Worm (Caenorhabditis elegans) whole organism, L4 larva: ENCODE data around the gene C17H11.2.
A peak's percentile ranks its signal among the peaks of the same experiment; 100 is the strongest.

Experiments
- F26F4.8 ChIP-seq: fragments of 200-800 bp; sonication (Bioruptor generic); conservative IDR thresholded peaks from 2 replicates; pipeline ENCODE4 v1.3.6; 2022; ENCODE audit warnings: missing genetic modification characterization, missing compliant biosample characterization
- F44E2.7 ChIP-seq: fragments of 200-800 bp; sonication (Bioruptor generic); IDR thresholded peaks from 2 replicates; pipeline ENCODE4 v2.1.2; 2022; ENCODE audit warnings: missing genetic modification characterization, missing compliant biosample characterization
- T26A8.4 ChIP-seq: fragments of 200-800 bp; sonication (Bioruptor generic); IDR thresholded peaks from 2 replicates; pipeline ENCODE4 v1.3.6; 2022; ENCODE audit warnings: missing genetic modification characterization, missing compliant biosample characterization
- Y105C5A.15 ChIP-seq: fragments of 200-800 bp; sonication (Bioruptor generic); IDR thresholded peaks from 2 replicates; pipeline ENCODE4 v1.3.6; 2022; ENCODE audit warnings: missing genetic modification characterization, missing compliant biosample characterization
- Y48G9A.11 ChIP-seq: fragments of 200-800 bp; sonication (Bioruptor generic); IDR thresholded peaks from 2 replicates; pipeline ENCODE4 v1.3.6; 2022; ENCODE audit warnings: missing genetic modification reagents, missing genetic modification characterization, missing compliant biosample characterization
- ZK337.2 ChIP-seq: fragments of 200-800 bp; sonication (Bioruptor generic); IDR thresholded peaks from 2 replicates; pipeline ENCODE4 v1.3.6; 2022; ENCODE audit warnings: missing genetic modification reagents, missing genetic modification characterization, missing compliant biosample characterization
- aha-1 ChIP-seq: fragments of 150-350 bp; peaks from one replicate; lab custom pipeline; 2014; ENCODE audit warnings: missing biosample characterization, missing genetic modification characterization
- arid-1 ChIP-seq: fragments of 200-800 bp; sonication (Bioruptor generic); conservative IDR thresholded peaks from 2 replicates; pipeline ENCODE4 v1.3.6; 2022; ENCODE audit warnings: missing genetic modification reagents, missing genetic modification characterization, missing compliant biosample characterization
- ceh-20 ChIP-seq: fragments of 200-800 bp; sonication (Bioruptor generic); IDR thresholded peaks from 2 replicates; pipeline ENCODE4 v1.3.6; 2022; ENCODE audit warnings: missing genetic modification reagents, missing genetic modification characterization, missing compliant biosample characterization
- ceh-44 ChIP-seq: fragments of 200-800 bp; sonication (Bioruptor generic); IDR thresholded peaks from 2 replicates; pipeline ENCODE4 v1.3.6; 2022; ENCODE audit warnings: missing genetic modification reagents, missing genetic modification characterization, missing compliant biosample characterization
- ceh-62 ChIP-seq: sonication (generic microtip); optimal IDR thresholded peaks from 2 replicates; lab custom pipeline; 2017; ENCODE audit warnings: missing biosample characterization, missing genetic modification characterization
- ceh-82 ChIP-seq: sonication (generic microtip); optimal IDR thresholded peaks from 2 replicates; lab custom pipeline; 2017; ENCODE audit warnings: missing biosample characterization, missing genetic modification characterization
- ctbp-1 ChIP-seq: fragments of 200-800 bp; sonication (Bioruptor generic); IDR thresholded peaks from 2 replicates; pipeline ENCODE4 v1.3.6; 2022; ENCODE audit warnings: missing genetic modification reagents, missing genetic modification characterization, missing compliant biosample characterization
- daf-16 ChIP-seq, 3 experiments: sonication (generic microtip); optimal IDR thresholded peaks; 2 replicates each; lab custom pipeline; 2016 to 2017; ENCODE audit warnings: missing genetic modification characterization in 3 of 3, missing genetic modification reagents in 3 of 3, mild to moderate bottlenecking in 2 of 3, missing compliant biosample characterization in 2 of 3, missing biosample characterization in 1 of 3, moderate library complexity in 1 of 3
- dmd-6 ChIP-seq: fragments of 200-800 bp; sonication (Bioruptor generic); IDR thresholded peaks from 2 replicates; pipeline ENCODE4 v1.3.6; 2022; ENCODE audit warnings: missing genetic modification reagents, missing genetic modification characterization, missing compliant biosample characterization
- dmd-8 ChIP-seq: fragments of 200-800 bp; sonication (Bioruptor generic); IDR thresholded peaks from 2 replicates; pipeline ENCODE4 v1.3.6; 2022; ENCODE audit warnings: missing genetic modification characterization, missing compliant biosample characterization
- egl-43 ChIP-seq: fragments of 200-800 bp; sonication (Bioruptor generic); IDR thresholded peaks from 2 replicates; pipeline ENCODE4 v1.3.6; 2022; ENCODE audit warnings: missing genetic modification reagents, missing genetic modification characterization, missing compliant biosample characterization
- fos-1 ChIP-seq: fragments of 150-350 bp; optimal IDR thresholded peaks from 2 replicates; lab custom pipeline; 2014; ENCODE audit warnings: missing biosample characterization, missing genetic modification characterization
- hif-1 ChIP-seq, 2 experiments: sonication (generic microtip); optimal IDR thresholded peaks; 2 replicates each; lab custom pipeline; 2016 to 2017; ENCODE audit warnings: missing compliant biosample characterization in 2 of 2, missing genetic modification characterization in 2 of 2, missing genetic modification reagents in 2 of 2, missing genotype in 2 of 2, mild to moderate bottlenecking in 1 of 2
- hlh-11 ChIP-seq: fragments of 200-800 bp; sonication (Bioruptor generic); optimal IDR thresholded peaks from 2 replicates; lab custom pipeline; 2018; ENCODE audit warnings: mild to moderate bottlenecking, missing genetic modification characterization, missing compliant biosample characterization
- hmg-1.1 ChIP-seq: fragments of 200-800 bp; sonication (Bioruptor generic); IDR thresholded peaks from 2 replicates; pipeline ENCODE4 v1.3.6; 2022; ENCODE audit warnings: missing genetic modification reagents, missing genetic modification characterization, missing compliant biosample characterization
- lim-7 ChIP-seq: fragments of 200-800 bp; sonication (Bioruptor generic); IDR thresholded peaks from 2 replicates; pipeline ENCODE4 v1.3.6; 2022; ENCODE audit warnings: missing genetic modification characterization, missing compliant biosample characterization
- lin-1 ChIP-seq: fragments of 200-800 bp; sonication (Bioruptor generic); IDR thresholded peaks from 2 replicates; pipeline ENCODE4 v1.3.6; 2022; ENCODE audit warnings: missing genetic modification reagents, missing genetic modification characterization, missing compliant biosample characterization
- lin-29 ChIP-seq: fragments of 200-800 bp; sonication (Bioruptor generic); IDR thresholded peaks from 2 replicates; pipeline ENCODE4 v1.3.6; 2022; ENCODE audit warnings: missing genetic modification reagents, missing genetic modification characterization, missing compliant biosample characterization
- lin-38 ChIP-seq: fragments of 200-800 bp; sonication (Bioruptor generic); IDR thresholded peaks from 2 replicates; pipeline ENCODE4 v1.3.6; 2022; ENCODE audit warnings: missing genetic modification reagents, missing genetic modification characterization, missing compliant biosample characterization
- lir-3 ChIP-seq: sonication (generic microtip); optimal IDR thresholded peaks from 2 replicates; lab custom pipeline; 2016; ENCODE audit warnings: mild to moderate bottlenecking, missing genetic modification characterization, missing compliant biosample characterization
- lsy-2 ChIP-seq, 2 experiments: fragments of 150-350 bp in 1 of 2; sonication (generic microtip) in 1 of 2; optimal IDR thresholded peaks; 2 replicates each; lab custom pipeline; 2014 to 2017; ENCODE audit warnings: missing biosample characterization in 2 of 2, missing genetic modification characterization in 2 of 2
- madf-9 ChIP-seq: fragments of 200-800 bp; sonication (Bioruptor generic); conservative IDR thresholded peaks from 2 replicates; pipeline ENCODE4 v1.3.6; 2022; ENCODE audit warnings: missing genetic modification reagents, missing genetic modification characterization, missing compliant biosample characterization
- mdl-1 ChIP-seq, 2 experiments: fragments of 150-350 bp in 1 of 2; sonication (generic microtip) in 1 of 2; optimal IDR thresholded peaks; 2 replicates each; lab custom pipeline; 2014 to 2017; ENCODE audit warnings: missing biosample characterization in 2 of 2, missing genetic modification characterization in 2 of 2
- mep-1 ChIP-seq: fragments of 150-350 bp; sonication (generic microtip); optimal IDR thresholded peaks from 3 replicates; lab custom pipeline; 2014; ENCODE audit warnings: missing biosample characterization, missing genetic modification characterization
- mes-2 ChIP-seq: sonication (generic microtip); optimal IDR thresholded peaks from 2 replicates; lab custom pipeline; 2016; ENCODE audit warnings: missing genotype, mild to moderate bottlenecking, missing genetic modification characterization, missing compliant biosample characterization; ENCODE audit not compliant: poor library complexity, severe bottlenecking
- nhr-237 ChIP-seq: sonication (generic microtip); optimal IDR thresholded peaks from 2 replicates; lab custom pipeline; 2017; ENCODE audit warnings: missing biosample characterization, missing genetic modification characterization
- nhr-28 ChIP-seq: fragments of 150-350 bp; optimal IDR thresholded peaks from 2 replicates; lab custom pipeline; 2014; ENCODE audit warnings: missing biosample characterization, missing genetic modification characterization
- nhr-42 ChIP-seq: fragments of 200-800 bp; sonication (Bioruptor generic); IDR thresholded peaks from 2 replicates; pipeline ENCODE4 v1.3.6; 2022; ENCODE audit warnings: missing genetic modification characterization, missing compliant biosample characterization
- nhr-76 ChIP-seq: fragments of 150-350 bp; optimal IDR thresholded peaks from 2 replicates; lab custom pipeline; 2014; ENCODE audit warnings: missing biosample characterization, missing genetic modification characterization
- pha-4 ChIP-seq, 2 experiments: fragments of 150-350 bp in 1 of 2; fragments of 200-800 bp in 1 of 2; sonication (Bioruptor generic) in 1 of 2; IDR thresholded peaks in 1 of 2; optimal IDR thresholded peaks in 1 of 2; 2 replicates each; pipeline versions ENCODE4 v1.3.6 to Lab custom; 2014 to 2022; ENCODE audit warnings: missing genetic modification characterization in 2 of 2, missing genetic modification reagents in 2 of 2, missing biosample characterization in 1 of 2, missing compliant biosample characterization in 1 of 2
- php-3 ChIP-seq: fragments of 200-800 bp; sonication (Bioruptor generic); IDR thresholded peaks from 2 replicates; pipeline ENCODE4 v1.3.6; 2022; ENCODE audit warnings: missing genetic modification reagents, missing genetic modification characterization, missing compliant biosample characterization
- sdz-12 ChIP-seq: fragments of 200-800 bp; sonication (Bioruptor generic); optimal IDR thresholded peaks from 2 replicates; lab custom pipeline; 2018; ENCODE audit warnings: mild to moderate bottlenecking, missing genetic modification characterization, missing compliant biosample characterization
- snpc-1.2 ChIP-seq: fragments of 200-800 bp; sonication (Bioruptor generic); IDR thresholded peaks from 2 replicates; pipeline ENCODE4 v1.3.6; 2022; ENCODE audit warnings: missing genetic modification reagents, missing genetic modification characterization, missing compliant biosample characterization
- snpc-4 ChIP-seq: fragments of 150-350 bp; optimal IDR thresholded peaks from 2 replicates; lab custom pipeline; 2014; ENCODE audit warnings: missing biosample characterization, missing genetic modification characterization
- unc-130 ChIP-seq: sonication (generic microtip); optimal IDR thresholded peaks from 2 replicates; lab custom pipeline; 2016; ENCODE audit warnings: missing genetic modification reagents, missing genetic modification characterization, missing compliant biosample characterization
- unc-62 ChIP-seq, 3 experiments: fragments of 150-350 bp in 1 of 3; sonication (generic microtip); optimal IDR thresholded peaks in 2 of 3; peaks in 1 of 3; 1 replicate in 1 of 3; 2 replicates in 2 of 3; lab custom pipeline; 2014 to 2017; ENCODE audit warnings: missing biosample characterization in 3 of 3, missing genetic modification characterization in 3 of 3, missing genetic modification reagents in 3 of 3, missing genotype in 1 of 3
- vab-7 ChIP-seq: fragments of 200-800 bp; sonication (Bioruptor generic); IDR thresholded peaks from 2 replicates; pipeline ENCODE4 v1.3.6; 2022; ENCODE audit warnings: missing genetic modification reagents, missing genetic modification characterization, missing compliant biosample characterization
- zfp-3 ChIP-seq: fragments of 200-800 bp; sonication (Bioruptor generic); conservative IDR thresholded peaks from 2 replicates; pipeline ENCODE4 v1.3.6; 2022; ENCODE audit warnings: missing genetic modification reagents, missing genetic modification characterization, missing compliant biosample characterization
- ztf-7 ChIP-seq: fragments of 150-350 bp; optimal IDR thresholded peaks from 2 replicates; lab custom pipeline; 2014; ENCODE audit warnings: missing biosample characterization, missing genetic modification characterization

Gene C17H11.2

ce11 chrX:8155969-8156368 lies 13.8 kb upstream of the C17H11.2 start (continued):
- no peak for TF ChIP-seq nhr-76 (tag; lab: Kevin White, UChicago)
- TF ChIP-seq ceh-82 (tag; lab: Kevin White, UChicago), result no peak
- TF ChIP-seq arid-1, result peak; percentile 65
- TF ChIP-seq ZK337.2, result peak; percentile 45; the same call in 1 of the 2 replicates
- TF ChIP-seq lin-1 (GFP tag; lab: Robert Waterston, UW), result peak; percentile 66; the same call in 1 of the 2 replicates
- no peak for TF ChIP-seq unc-130 (GFP tag; lab: Kevin White, UChicago)
- TF ChIP-seq aha-1, result peak; percentile 48
- peak in 1 of 2 experiments; percentile 54 for TF ChIP-seq unc-62 (GFP tag; optimal IDR thresholded peaks at IDR 0.05 in 1 of 2; lab: Kevin White, UChicago)
- TF ChIP-seq unc-62 (tag; optimal IDR thresholded peaks at IDR 0.05; lab: Kevin White, UChicago), result no peak

- TF ChIP-seq madf-9 (GFP tag; lab: Robert Waterston, UW) (peak; percentile 35; the same call in 1 of the 2 replicates), daf-16 (GFP tag; optimal IDR thresholded peaks at IDR 0.05; lab: Kevin White, UChicago) (no peak), daf-16 (tag; optimal IDR thresholded peaks at IDR 0.05; lab: Kevin White, UChicago) (peak; percentile 34), egl-43 (GFP tag; lab: Robert Waterston, UW) (peak; percentile 78), ceh-44 (GFP tag; lab: Robert Waterston, UW) (peak; percentile 63; the same call in 1 of the 2 replicates), nhr-28 (tag; lab: Kevin White, UChicago) (peak; percentile 21), lsy-2 (tag; optimal IDR thresholded peaks at IDR 0.05; lab: Kevin White, UChicago) (peak in 1 of 2 experiments; percentile 53), snpc-1.2 (GFP tag; lab: Robert Waterston, UW) (peak; percentile 73), lir-3 (tag; lab: Kevin White, UChicago) (no peak), php-3 (GFP tag; lab: Robert Waterston, UW) (peak; percentile 44; the same call in 1 of the 2 replicates), ceh-62 (no peak), nhr-42 (GFP tag; lab: Robert Waterston, UW) (0 out of 2 replicates have a peak, but pooled peaks have one; percentile 8), mes-2 (tag; lab: Kevin White, UChicago) (peak; percentile 72), lin-38 (GFP tag; lab: Robert Waterston, UW) (peak; percentile 50), hif-1 (tag; optimal IDR thresholded peaks at IDR 0.05; lab: Kevin White, UChicago) (no peak), hlh-11 (peak; percentile 32), aha-1 (peak; percentile 2), zfp-3 (0 out of 2 replicates have a peak, but pooled peaks have one; percentile 41), F26F4.8 (GFP tag; lab: Robert Waterston, UW) (0 out of 2 replicates have a peak, but pooled peaks have one; percentile 61), Y48G9A.11 (GFP tag; lab: Robert Waterston, UW) (peak; percentile 50; the same call in 1 of the 2 replicates), mep-1 (peak; percentile 64), ztf-7 (peak; percentile 9), Y105C5A.15 (0 out of 2 replicates have a peak, but pooled peaks have one; percentile 65), fos-1 (no peak), sdz-12 (GFP tag; lab: Kevin White, UChicago) (no peak), dmd-6 (GFP tag; lab: Robert Waterston, UW) (peak; percentile 65), nhr-237 (tag; lab: Kevin White, UChicago) (no peak), lin-29 (GFP tag; lab: Robert Waterston, UW) (0 out of 2 replicates have a peak, but pooled peaks have one; percentile 17), ctbp-1 (0 out of 2 replicates have a peak, but pooled peaks have one; percentile 25), ceh-20 (GFP tag; lab: Robert Waterston, UW) (peak; percentile 50; the same call in 1 of the 2 replicates), lim-7 (GFP tag; lab: Robert Waterston, UW) (peak; percentile 83), snpc-4 (tag; lab: Kevin White, UChicago) (no peak), hmg-1.1 (peak; percentile 7), T26A8.4 (GFP tag; lab: Robert Waterston, UW) (peak; percentile 22; the same call in 1 of the 2 replicates), pha-4 (GFP tag; IDR thresholded peaks at IDR 0.05; lab: Robert Waterston, UW) (peak; percentile 71; the same call in 1 of the 2 replicates), pha-4 (tag; optimal IDR thresholded peaks at IDR 0.05; lab: Kevin White, UChicago) (no peak), ZK337.2 (peak; percentile 68; the same call in 1 of the 2 replicates), unc-130 (GFP tag; lab: Kevin White, UChicago) (no peak), arid-1 (peak; percentile 57; the same call in 1 of the 2 replicates), dmd-8 (GFP tag; lab: Robert Waterston, UW) (0 out of 2 replicates have a peak, but pooled peaks have one; percentile 60), F44E2.7 (GFP tag; lab: Robert Waterston, UW) (no peak), vab-7 (GFP tag; lab: Robert Waterston, UW) (peak; percentile 72), mdl-1 (tag; optimal IDR thresholded peaks at IDR 0.05; lab: Kevin White, UChicago) (no peak)
Observed at ce11 chrX:8156502-8156901, 13.2 kb upstream of the C17H11.2 start.
